Worm (Caenorhabditis elegans) whole organism, L1 larva: Measurements from ENCODE around the gene C49G7.13.

Experiments
- ceh-88 ChIP-seq: fragments of 200-800 bp; sonication (Bioruptor generic); IDR thresholded peaks from 2 replicates; pipeline ENCODE4 v1.3.6; 2022; ENCODE audit warnings: missing genetic modification characterization, missing compliant biosample characterization
- lir-3 ChIP-seq: sonication (generic microtip); optimal IDR thresholded peaks from 2 replicates; lab custom pipeline; 2016; ENCODE audit warnings: mild to moderate bottlenecking, missing genetic modification characterization, moderate library complexity, missing compliant biosample characterization; ENCODE audit not compliant: poor library complexity
- mep-1 ChIP-seq: fragments of 150-350 bp; optimal IDR thresholded peaks from 2 replicates; lab custom pipeline; 2014; ENCODE audit warnings: missing biosample characterization, missing genetic modification characterization
- nhr-11 ChIP-seq: fragments of 150-350 bp; optimal IDR thresholded peaks from 2 replicates; lab custom pipeline; 2014; ENCODE audit warnings: missing biosample characterization, missing genetic modification characterization
- nhr-47 ChIP-seq: sonication (generic microtip); optimal IDR thresholded peaks from 2 replicates; lab custom pipeline; 2016; ENCODE audit warnings: mild to moderate bottlenecking, missing genetic modification characterization, moderate library complexity, missing compliant biosample characterization
- nhr-77 ChIP-seq: fragments of 150-350 bp; optimal IDR thresholded peaks from 2 replicates; lab custom pipeline; 2014; ENCODE audit warnings: missing biosample characterization, missing genetic modification characterization
- nhr-90 ChIP-seq: sonication (generic microtip); optimal IDR thresholded peaks from 2 replicates; lab custom pipeline; 2016; ENCODE audit warnings: mild to moderate bottlenecking, missing genetic modification characterization, missing compliant biosample characterization; ENCODE audit not compliant: poor library complexity
- rnt-1 ChIP-seq: sonication (generic microtip); optimal IDR thresholded peaks from 2 replicates; lab custom pipeline; 2016; ENCODE audit warnings: mild to moderate bottlenecking, missing genetic modification characterization, moderate library complexity, missing compliant biosample characterization
- skn-1 ChIP-seq: fragments of 150-350 bp; optimal IDR thresholded peaks from 2 replicates; lab custom pipeline; 2014; ENCODE audit warnings: missing biosample characterization, missing genetic modification characterization
- vab-15 ChIP-seq: sonication (generic microtip); optimal IDR thresholded peaks from 2 replicates; lab custom pipeline; 2017; ENCODE audit warnings: missing genotype, mild to moderate bottlenecking, missing genetic modification characterization, missing compliant biosample characterization
- ztf-4 ChIP-seq: fragments of 150-350 bp; optimal IDR thresholded peaks from 2 replicates; lab custom pipeline; 2014; ENCODE audit warnings: missing biosample characterization, missing genetic modification characterization

ce11 chrV:4019188-4019587, 16.7 kb upstream of the C49G7.13 start, which contains the start of gene K09D9.3:
- TF ChIP-seq nhr-90 (tag; lab: Kevin White, UChicago) (no peak), nhr-77 (tag; lab: Kevin White, UChicago) (no peak), nhr-11 (tag; lab: Kevin White, UChicago) (no peak), vab-15 (tag; lab: Kevin White, UChicago) (no peak), mep-1 (tag; lab: Kevin White, UChicago) (no peak), rnt-1 (tag; lab: Kevin White, UChicago) (no peak), ceh-88 (GFP tag; lab: Robert Waterston, UW) (no peak), skn-1 (tag; lab: Kevin White, UChicago) (no peak), ztf-4 (tag; lab: Kevin White, UChicago) (no peak), lir-3 (tag; lab: Kevin White, UChicago) (no peak), nhr-47 (no peak)
